Worm (Caenorhabditis elegans) whole organism, L1 larva: ENCODE measurements around the gene Y73C8B.9.

ENCODE experiments used
- C16A3.4 ChIP-seq: fragments of 150-350 bp; optimal IDR thresholded peaks from 2 replicates; lab custom pipeline; 2014; ENCODE audit warnings: missing biosample characterization, missing genetic modification characterization
- F16B12.6 ChIP-seq: fragments of 150-350 bp; optimal IDR thresholded peaks from 2 replicates; lab custom pipeline; 2014; ENCODE audit warnings: missing biosample characterization, missing genetic modification characterization
- ceh-63 ChIP-seq: fragments of 200-800 bp; sonication (Bioruptor generic); optimal IDR thresholded peaks from 2 replicates; lab custom pipeline; 2018; ENCODE audit warnings: mild to moderate bottlenecking, missing genetic modification characterization, missing compliant biosample characterization
- ceh-82 ChIP-seq, 3 experiments: fragments of 150-350 bp in 1 of 3; sonication (generic microtip) in 2 of 3; optimal IDR thresholded peaks; 2 replicates each; lab custom pipeline; 2014 to 2017; ENCODE audit warnings: missing biosample characterization in 3 of 3, missing genetic modification characterization in 3 of 3
- ceh-90 ChIP-seq: sonication (generic microtip); optimal IDR thresholded peaks from 2 replicates; lab custom pipeline; 2016; ENCODE audit warnings: missing genetic modification characterization, missing compliant biosample characterization
- ces-1 ChIP-seq: fragments of 150-350 bp; optimal IDR thresholded peaks from 2 replicates; lab custom pipeline; 2014; ENCODE audit warnings: missing biosample characterization, missing genetic modification reagents, missing genetic modification characterization
- dpl-1 ChIP-seq, 3 experiments: fragments of 150-350 bp in 2 of 3; sonication (generic microtip) in 1 of 3; optimal IDR thresholded peaks; 2 replicates each; lab custom pipeline; 2014 to 2017; ENCODE audit warnings: missing biosample characterization in 3 of 3, missing genetic modification characterization in 3 of 3, missing genetic modification reagents in 3 of 3
- dsc-1 ChIP-seq: sonication (generic microtip); optimal IDR thresholded peaks from 2 replicates; lab custom pipeline; 2016; ENCODE audit warnings: mild to moderate bottlenecking, missing genetic modification characterization, missing compliant biosample characterization
- egl-13 ChIP-seq: sonication (generic microtip); optimal IDR thresholded peaks from 2 replicates; lab custom pipeline; 2016; ENCODE audit warnings: missing genotype, missing genetic modification reagents, missing genetic modification characterization, missing compliant biosample characterization
- egl-27 ChIP-seq, 2 experiments: fragments of 150-350 bp in 1 of 2; sonication (generic microtip); optimal IDR thresholded peaks; 3 replicates each; lab custom pipeline; 2017 to 2018; ENCODE audit warnings: missing biosample characterization in 2 of 2, missing genetic modification characterization in 2 of 2, missing genetic modification reagents in 2 of 2
- ets-5 ChIP-seq: fragments of 200-800 bp; sonication (Bioruptor generic); IDR thresholded peaks from 2 replicates; pipeline ENCODE4 v1.3.6; 2022; ENCODE audit warnings: missing genetic modification characterization, missing compliant biosample characterization
- fkh-8 ChIP-seq: sonication (generic microtip); optimal IDR thresholded peaks from 2 replicates; lab custom pipeline; 2016; ENCODE audit warnings: mild to moderate bottlenecking, missing genetic modification characterization, missing compliant biosample characterization
- fos-1 ChIP-seq: fragments of 150-350 bp; optimal IDR thresholded peaks from 2 replicates; lab custom pipeline; 2014; ENCODE audit warnings: missing biosample characterization, missing genetic modification characterization
- hlh-17 ChIP-seq: fragments of 200-800 bp; sonication (Bioruptor generic); optimal IDR thresholded peaks from 2 replicates; lab custom pipeline; 2018; ENCODE audit warnings: missing genetic modification characterization, mild to moderate bottlenecking, missing compliant biosample characterization, moderate library complexity, borderline replicate concordance
- hpl-2 ChIP-seq: fragments of 150-350 bp; optimal IDR thresholded peaks from 2 replicates; lab custom pipeline; 2014; ENCODE audit warnings: missing biosample characterization, missing genetic modification reagents, missing genetic modification characterization
- isw-1 ChIP-seq: fragments of 200-800 bp; sonication (Bioruptor generic); IDR thresholded peaks from 2 replicates; pipeline ENCODE4 v1.3.6; 2022; ENCODE audit warnings: missing genetic modification characterization, missing compliant biosample characterization
- jun-1 ChIP-seq: fragments of 150-350 bp; optimal IDR thresholded peaks from 2 replicates; lab custom pipeline; 2014; ENCODE audit warnings: missing biosample characterization, missing genetic modification reagents, missing genetic modification characterization
- lin-13 ChIP-seq: fragments of 150-350 bp; optimal IDR thresholded peaks from 2 replicates; lab custom pipeline; 2014; ENCODE audit warnings: missing biosample characterization, missing genetic modification reagents, missing genetic modification characterization
- lin-15B ChIP-seq: fragments of 150-350 bp; sonication (generic microtip); optimal IDR thresholded peaks from 3 replicates; lab custom pipeline; 2014; ENCODE audit warnings: missing biosample characterization, missing genetic modification characterization
- lir-3 ChIP-seq: sonication (generic microtip); optimal IDR thresholded peaks from 2 replicates; lab custom pipeline; 2016; ENCODE audit warnings: mild to moderate bottlenecking, missing genetic modification characterization, moderate library complexity, missing compliant biosample characterization; ENCODE audit not compliant: poor library complexity
- lsy-2 ChIP-seq, 2 experiments: fragments of 150-350 bp; optimal IDR thresholded peaks; 2 replicates each; lab custom pipeline; 2014; ENCODE audit warnings: missing biosample characterization in 2 of 2, missing genetic modification characterization in 2 of 2
- mep-1 ChIP-seq: fragments of 150-350 bp; optimal IDR thresholded peaks from 2 replicates; lab custom pipeline; 2014; ENCODE audit warnings: missing biosample characterization, missing genetic modification characterization
- nhr-11 ChIP-seq: fragments of 150-350 bp; optimal IDR thresholded peaks from 2 replicates; lab custom pipeline; 2014; ENCODE audit warnings: missing biosample characterization, missing genetic modification characterization
- nhr-12 ChIP-seq: sonication (generic microtip); optimal IDR thresholded peaks from 2 replicates; lab custom pipeline; 2017; ENCODE audit warnings: missing biosample characterization, missing genetic modification characterization
- nhr-19 ChIP-seq: fragments of 200-800 bp; sonication (Bioruptor generic); conservative IDR thresholded peaks from 2 replicates; pipeline ENCODE4 v1.3.6; 2022; ENCODE audit warnings: missing genetic modification characterization, missing compliant biosample characterization
- nhr-47 ChIP-seq: sonication (generic microtip); optimal IDR thresholded peaks from 2 replicates; lab custom pipeline; 2016; ENCODE audit warnings: mild to moderate bottlenecking, missing genetic modification characterization, moderate library complexity, missing compliant biosample characterization
- nhr-71 ChIP-seq: sonication (generic microtip); optimal IDR thresholded peaks from 2 replicates; lab custom pipeline; 2016; ENCODE audit warnings: mild to moderate bottlenecking, missing genetic modification characterization, moderate library complexity, missing compliant biosample characterization
- nhr-76 ChIP-seq: sonication (generic microtip); optimal IDR thresholded peaks from 2 replicates; lab custom pipeline; 2017; ENCODE audit warnings: missing biosample characterization, missing genetic modification characterization
- nhr-85 ChIP-seq: sonication (generic microtip); peaks from one replicate; lab custom pipeline; 2016; ENCODE audit warnings: missing genetic modification characterization, inconsistent platforms, missing compliant biosample characterization
- pag-3 ChIP-seq: sonication (generic microtip); optimal IDR thresholded peaks from 2 replicates; lab custom pipeline; 2017; ENCODE audit warnings: missing genetic modification characterization, mild to moderate bottlenecking, missing compliant biosample characterization, antibody characterized with exemption, borderline replicate concordance; ENCODE audit not compliant: insufficient read depth
- pqm-1 ChIP-seq: sonication (generic microtip); optimal IDR thresholded peaks from 3 replicates; lab custom pipeline; 2017; ENCODE audit warnings: missing biosample characterization, missing genetic modification characterization
- rnt-1 ChIP-seq: sonication (generic microtip); optimal IDR thresholded peaks from 2 replicates; lab custom pipeline; 2016; ENCODE audit warnings: mild to moderate bottlenecking, missing genetic modification characterization, moderate library complexity, missing compliant biosample characterization
- skn-1 ChIP-seq: fragments of 150-350 bp; optimal IDR thresholded peaks from 2 replicates; lab custom pipeline; 2014; ENCODE audit warnings: missing biosample characterization, missing genetic modification characterization
- snpc-4 ChIP-seq: fragments of 150-350 bp; optimal IDR thresholded peaks from 2 replicates; lab custom pipeline; 2014; ENCODE audit warnings: missing biosample characterization, missing genetic modification characterization
- snu-23 ChIP-seq: sonication (generic microtip); optimal IDR thresholded peaks from 2 replicates; lab custom pipeline; 2016; ENCODE audit warnings: missing genetic modification characterization, missing compliant biosample characterization
- sox-4 ChIP-seq: sonication (generic microtip); optimal IDR thresholded peaks from 2 replicates; lab custom pipeline; 2016; ENCODE audit warnings: missing genetic modification characterization, missing compliant biosample characterization
- sptf-1 ChIP-seq: fragments of 150-350 bp; optimal IDR thresholded peaks from 2 replicates; lab custom pipeline; 2014; ENCODE audit warnings: missing biosample characterization, missing genetic modification characterization
- sup-37 ChIP-seq: fragments of 200-800 bp; sonication (Bioruptor generic); optimal IDR thresholded peaks from 2 replicates; lab custom pipeline; 2018; ENCODE audit warnings: mild to moderate bottlenecking, missing genetic modification characterization, missing compliant biosample characterization
- tbx-2 ChIP-seq: sonication (generic microtip); optimal IDR thresholded peaks from 2 replicates; lab custom pipeline; 2016; ENCODE audit warnings: missing genetic modification characterization, missing compliant biosample characterization
- unc-30 ChIP-seq: sonication (generic microtip); optimal IDR thresholded peaks from 2 replicates; lab custom pipeline; 2017; ENCODE audit warnings: missing biosample characterization, missing genetic modification characterization
- unc-62 ChIP-seq: fragments of 150-350 bp; optimal IDR thresholded peaks from 2 replicates; lab custom pipeline; 2014; ENCODE audit warnings: missing biosample characterization, missing genetic modification reagents, missing genetic modification characterization
- unc-86 ChIP-seq: sonication (generic microtip); optimal IDR thresholded peaks from 2 replicates; lab custom pipeline; 2016; ENCODE audit warnings: missing genetic modification characterization, missing compliant biosample characterization
- xbp-1 ChIP-seq: sonication (generic microtip); optimal IDR thresholded peaks from 2 replicates; lab custom pipeline; 2016; ENCODE audit warnings: missing genetic modification characterization, missing compliant biosample characterization
- zag-1 ChIP-seq: fragments of 150-350 bp; optimal IDR thresholded peaks from 2 replicates; lab custom pipeline; 2014; ENCODE audit warnings: missing biosample characterization, missing genetic modification characterization
- zip-4 ChIP-seq: fragments of 200-800 bp; sonication (Bioruptor generic); optimal IDR thresholded peaks from 2 replicates; lab custom pipeline; 2018; ENCODE audit warnings: mild to moderate bottlenecking, missing genetic modification characterization, moderate library complexity, missing compliant biosample characterization
- ztf-11 ChIP-seq, 2 experiments: sonication (generic microtip); optimal IDR thresholded peaks; 2 replicates each; lab custom pipeline; 2016 to 2017; ENCODE audit warnings: missing genetic modification characterization in 2 of 2, missing biosample characterization in 1 of 2, missing compliant biosample characterization in 1 of 2

Gene Y73C8B.9

DNA sequence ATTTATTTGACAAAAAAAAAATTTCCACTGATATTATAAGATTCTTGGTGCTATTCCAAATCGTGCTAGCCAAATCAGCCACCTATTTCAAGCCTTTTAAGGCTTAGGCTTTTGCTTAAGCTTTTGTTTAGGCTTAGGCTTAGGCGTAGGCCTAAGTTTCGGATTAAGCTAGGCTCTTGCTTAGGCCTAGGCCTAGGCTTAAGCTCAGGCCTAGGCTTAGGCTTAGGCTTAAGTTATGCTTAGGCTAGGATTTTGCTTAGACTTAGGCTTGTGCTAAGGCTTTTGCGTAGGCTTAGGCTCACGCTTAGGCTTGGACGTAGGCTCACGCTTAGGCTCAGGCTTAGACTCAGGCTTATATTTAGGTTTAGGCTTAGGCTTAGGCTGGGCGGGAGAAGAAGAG, 36.8 kb downstream of the Y73C8B.9 start:
- TF ChIP-seq zip-4 (GFP tag; lab: Kevin White, UChicago) (no peak), lir-3 (tag; lab: Kevin White, UChicago) (no peak), lin-15B (tag; lab: Kevin White, UChicago) (no peak), pag-3 (tag; lab: Kevin White, UChicago) (no peak), nhr-76 (tag; lab: Kevin White, UChicago) (no peak), snu-23 (no peak), C16A3.4 (no peak), nhr-71 (no peak), ceh-63 (GFP tag; lab: Kevin White, UChicago) (no peak), egl-13 (tag; lab: Kevin White, UChicago) (no peak), ceh-90 (tag; lab: Kevin White, UChicago) (no peak), dpl-1 (GFP tag; optimal IDR thresholded peaks at IDR 0.05; lab: Kevin White, UChicago) (no peak), lin-13 (GFP tag; lab: Kevin White, UChicago) (no peak), ceh-82 (tag; optimal IDR thresholded peaks at IDR 0.05; lab: Kevin White, UChicago) (no peak), unc-86 (tag; lab: Kevin White, UChicago) (no peak)

DNA sequence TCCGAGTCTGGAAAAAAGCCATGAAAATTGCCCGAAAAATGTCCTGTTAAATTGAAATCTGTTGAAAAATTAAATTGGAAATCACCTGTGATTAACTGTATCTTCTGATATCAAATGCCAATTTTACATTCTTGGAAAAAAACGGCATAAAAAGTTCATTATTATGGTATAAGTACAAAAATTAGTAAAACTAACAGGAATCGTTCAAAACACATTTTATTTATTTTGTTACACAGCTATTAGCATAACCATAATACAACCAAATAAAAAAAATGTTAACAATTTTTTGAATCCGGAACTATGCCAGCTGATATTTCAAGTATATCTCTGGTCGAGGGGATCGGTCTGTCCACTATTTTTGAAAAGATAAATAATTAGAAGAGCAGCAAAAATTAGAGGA, 37.2 kb downstream of the Y73C8B.9 start, which contains the start of gene K08D9.10:
K08D9.10 (plus strand) TSS at position 301 of the 400 bp plus-strand sequence.
- TF ChIP-seq C16A3.4 (no peak), hpl-2 (GFP tag; lab: Kevin White, UChicago) (no peak), dsc-1 (no peak), ces-1 (GFP tag; lab: Kevin White, UChicago) (no peak), jun-1 (no peak)

DNA sequence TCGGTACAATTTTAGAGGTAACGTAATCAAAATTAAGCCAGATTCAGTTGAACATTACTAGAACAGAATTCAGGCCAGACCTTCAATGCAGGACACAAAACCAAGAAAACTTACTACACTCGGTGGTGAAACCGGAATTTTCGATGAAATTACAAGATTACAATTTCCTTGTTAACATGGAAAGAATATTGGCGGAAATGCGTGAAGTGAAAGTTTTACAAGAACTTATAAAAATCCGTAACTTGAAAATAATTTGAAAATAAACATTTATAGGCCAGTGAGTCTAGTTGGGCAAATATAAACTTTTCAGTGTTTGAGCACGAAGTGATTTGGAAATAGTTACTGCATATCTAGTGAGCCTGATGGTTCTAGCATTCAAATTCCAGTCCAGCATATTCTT, 41.5 kb downstream of the Y73C8B.9 start, which contains the start of gene K08D9.6:
K08D9.6 (minus strand) TSS at position 101 of the 400 bp plus-strand sequence.
- no peak for TF ChIP-seq isw-1 (GFP tag; lab: Robert Waterston, UW)
- no peak for TF ChIP-seq lir-3 (tag; lab: Kevin White, UChicago)
- TF ChIP-seq nhr-76 (tag; lab: Kevin White, UChicago), result no peak

DNA sequence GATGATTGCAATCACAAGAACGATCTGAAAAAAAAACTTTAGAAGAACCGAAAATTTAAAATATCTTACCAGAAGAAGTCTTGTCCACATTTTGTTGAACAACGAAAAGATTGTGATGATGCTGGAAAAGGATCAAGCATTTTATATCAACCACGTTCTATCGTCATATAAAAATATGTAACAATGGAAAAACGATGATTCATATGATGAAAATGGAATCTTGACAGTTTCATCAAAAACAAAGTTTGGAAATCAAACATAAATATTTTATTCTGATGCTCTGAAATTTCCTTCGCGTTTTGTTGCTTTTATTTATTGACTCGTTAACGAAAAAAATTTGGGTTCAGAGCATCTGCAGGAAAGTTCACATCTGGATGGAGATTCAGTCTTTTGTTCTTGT, 43.3 kb downstream of the Y73C8B.9 start, which contains the start of the genes K08D9.9 and str-16:
K08D9.9 (minus strand) TSS at position 101 of the 400 bp plus-strand sequence.
str-16 (plus strand) TSS at position 266 of the 400 bp plus-strand sequence.
- TF ChIP-seq nhr-47 (tag; lab: Kevin White, UChicago) (no peak), nhr-12 (tag; lab: Kevin White, UChicago) (no peak), unc-30 (tag; lab: Kevin White, UChicago) (no peak), pqm-1 (tag; lab: Kevin White, UChicago) (no peak), egl-27 (tag; optimal IDR thresholded peaks at IDR 0.05; lab: Kevin White, UChicago) (no peak), zip-4 (GFP tag; lab: Kevin White, UChicago) (no peak), egl-13 (tag; lab: Kevin White, UChicago) (no peak), tbx-2 (tag; lab: Kevin White, UChicago) (no peak), sptf-1 (no peak), mep-1 (tag; lab: Kevin White, UChicago) (no peak), zag-1 (tag; lab: Kevin White, UChicago) (no peak), nhr-11 (no peak), pag-3 (tag; lab: Kevin White, UChicago) (no peak), hlh-17 (no peak), skn-1 (tag; lab: Kevin White, UChicago) (no peak), lin-13 (GFP tag; lab: Kevin White, UChicago) (no peak), nhr-19 (no peak)

DNA sequence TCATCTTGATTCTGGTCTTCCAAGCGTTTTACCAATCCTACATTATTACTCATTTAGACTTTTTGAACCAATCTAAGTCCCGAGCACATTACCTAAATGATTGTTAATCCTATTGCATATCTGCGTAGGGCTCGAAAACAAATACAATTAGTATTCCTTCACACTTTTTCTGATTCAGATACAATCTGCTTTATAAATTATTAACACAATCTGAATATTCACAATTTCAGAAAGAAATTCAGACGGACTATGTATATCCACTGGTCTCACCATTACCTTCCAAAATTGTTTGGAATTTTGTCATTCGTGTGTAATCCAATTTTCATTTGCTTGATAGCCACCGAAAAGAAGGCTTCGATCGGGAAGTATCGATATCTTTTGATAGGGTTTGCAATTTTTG, 47.8 kb downstream of the Y73C8B.9 start, which contains the start of gene srj-11:
srj-11 (plus strand) TSS at position 250 of the 400 bp plus-strand sequence.
- TF ChIP-seq sox-4 (tag; lab: Kevin White, UChicago) (no peak), xbp-1 (no peak), fos-1 (no peak), lsy-2 (tag; optimal IDR thresholded peaks at IDR 0.05; lab: Kevin White, UChicago) (no peak), fkh-8 (no peak), ztf-11 (tag; optimal IDR thresholded peaks at IDR 0.05; lab: Kevin White, UChicago) (no peak), nhr-85 (no peak), F16B12.6 (tag; lab: Kevin White, UChicago) (no peak), ets-5 (GFP tag; lab: Robert Waterston, UW) (no peak), snpc-4 (tag; lab: Kevin White, UChicago) (no peak), sup-37 (GFP tag; lab: Kevin White, UChicago) (no peak), rnt-1 (tag; lab: Kevin White, UChicago) (no peak), nhr-76 (tag; lab: Kevin White, UChicago) (no peak), unc-62 (GFP tag; lab: Kevin White, UChicago) (no peak)
